Fruit fly (Drosophila melanogaster) whole organism: Measurements from ENCODE around the gene CG9932.

Experiments used
- CG8478 ChIP-seq: fragments of >200 bp; optimal IDR thresholded peaks from 2 replicates; lab custom pipeline; 2018; ENCODE audit warnings: inconsistent platforms
- Dll ChIP-seq: fragments of >200 bp; optimal IDR thresholded peaks from 2 replicates; lab custom pipeline; 2017
- pan ChIP-seq: fragments of >200 bp; optimal IDR thresholded peaks from 2 replicates; lab custom pipeline; 2017
- psq ChIP-seq: fragments of >200 bp; optimal IDR thresholded peaks from 2 replicates; lab custom pipeline; 2017
- usp ChIP-seq: fragments of >200 bp; optimal IDR thresholded peaks from 2 replicates; lab custom pipeline; 2017; ENCODE audit warnings: missing biosample characterization, missing genetic modification characterization, mixed read lengths

- no peak for TF ChIP-seq psq
- no peak for TF ChIP-seq CG8478 (lab: Kevin White, UChicago)
- no peak for TF ChIP-seq usp
- TF ChIP-seq pan (lab: Kevin White, UChicago), result no peak
- TF ChIP-seq Dll (lab: Kevin White, UChicago), result no peak
Measured at dm6 chr2L:13101477-13101876, 41.5 kb upstream of the CG9932 start.
